Worm (Caenorhabditis elegans) whole organism, late embryonic: ENCODE data around the gene C29G2.6.

Source experiments
- ama-1 ChIP-seq: fragments of 150-350 bp; optimal IDR thresholded peaks from 2 replicates; lab custom pipeline; 2014
- dmd-4 ChIP-seq: sonication (generic microtip); optimal IDR thresholded peaks from 2 replicates; lab custom pipeline; 2016; ENCODE audit warnings: borderline replicate concordance, missing genetic modification characterization, missing compliant biosample characterization
- elt-2 ChIP-seq: sonication (generic microtip); optimal IDR thresholded peaks from 2 replicates; lab custom pipeline; 2016; ENCODE audit warnings: missing genetic modification reagents, missing genetic modification characterization, missing compliant biosample characterization
- fkh-6 ChIP-seq: sonication (generic microtip); optimal IDR thresholded peaks from 2 replicates; lab custom pipeline; 2016; ENCODE audit warnings: missing genetic modification characterization, missing compliant biosample characterization
- nhr-11 ChIP-seq: fragments of 150-350 bp; optimal IDR thresholded peaks from 2 replicates; lab custom pipeline; 2014; ENCODE audit warnings: missing biosample characterization, missing genetic modification characterization

DNA sequence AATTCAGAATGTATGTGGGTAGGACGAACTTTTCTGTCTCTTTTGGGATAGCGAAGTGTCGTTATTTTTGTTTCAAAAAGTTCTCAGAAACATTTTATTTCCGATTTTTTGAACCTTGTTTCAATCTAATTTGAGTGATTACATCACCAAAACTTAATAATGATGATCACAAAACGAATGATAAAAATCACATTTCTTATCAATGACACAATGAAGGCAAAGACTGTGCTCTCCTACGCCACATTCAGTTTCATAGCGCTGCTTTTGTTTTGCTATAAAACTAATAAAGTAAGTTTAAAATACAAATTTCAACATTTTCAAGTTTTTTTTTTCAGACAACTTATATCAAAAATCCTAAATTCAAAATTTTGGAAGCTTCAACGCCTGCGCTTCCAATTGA, 20.2 kb downstream of the C29G2.6 start, which contains the start of gene Y45G12C.1:
- TF ChIP-seq fkh-6 (tag; lab: Kevin White, UChicago): no peak
- TF ChIP-seq dmd-4: no peak
- TF ChIP-seq ama-1: no peak
- TF ChIP-seq elt-2 (tag; lab: Kevin White, UChicago): peak; percentile 46
- TF ChIP-seq nhr-11 (tag; lab: Kevin White, UChicago): no peak
